Worm (Caenorhabditis elegans): ENCODE data around the gene eor-1.

The eor-1 gene

DNA sequence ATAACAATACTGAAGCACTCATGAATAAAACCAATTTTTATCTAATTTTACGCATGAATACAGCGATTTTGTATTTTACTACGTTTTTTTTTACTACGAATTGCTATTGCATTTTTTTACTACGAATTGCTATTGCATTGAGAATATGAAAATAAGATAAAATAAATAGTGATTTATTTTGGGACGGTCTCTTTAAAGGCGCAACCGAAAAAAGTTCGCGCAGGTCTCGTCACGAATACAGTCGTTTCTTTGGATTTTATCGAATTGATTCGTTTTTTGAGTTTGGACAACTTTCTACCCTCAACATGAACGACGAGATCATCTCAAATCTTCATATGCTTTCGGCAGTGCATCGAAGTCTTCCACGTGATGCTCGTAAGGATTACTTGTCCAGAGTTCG is 47.2 kb downstream of the eor-1 start, which contains the start of gene Y17G9B.4:
TSS of gene Y17G9B.4 (plus strand) at position 306 of the 400 bp plus-strand sequence.
- peak; percentile 9 for TF ChIP-seq unc-130 (GFP tag; optimal IDR thresholded peaks at IDR 0.05)
- peak; percentile 56; the same call in 1 of the 2 replicates for TF ChIP-seq snpc-1.2 (GFP tag; IDR thresholded peaks at IDR 0.05)
- no peak for TF ChIP-seq ceh-32 (tag; optimal IDR thresholded peaks at IDR 0.05; ENCODE audit: poor library complexity)

- TF ChIP-seq snpc-1.2 (GFP tag; IDR thresholded peaks at IDR 0.05) = peak; percentile 97
- TF ChIP-seq T26A8.4 (GFP tag; IDR thresholded peaks at IDR 0.05) = peak; percentile 100
- peak; percentile 99 for TF ChIP-seq pha-4 (GFP tag; IDR thresholded peaks at IDR 0.05)
- peak; percentile 100 for TF ChIP-seq pha-4 (tag; optimal IDR thresholded peaks at IDR 0.05)
- peak; percentile 98 for TF ChIP-seq duxl-1 (tag; optimal IDR thresholded peaks at IDR 0.05; ENCODE audit: poor library complexity)
- peak; percentile 92 for TF ChIP-seq ama-1 (optimal IDR thresholded peaks at IDR 0.05)
- TF ChIP-seq lim-7 (GFP tag; IDR thresholded peaks at IDR 0.05) = peak; percentile 81
- peak; percentile 99 for TF ChIP-seq lin-13 (GFP tag; optimal IDR thresholded peaks at IDR 0.05)
- TF ChIP-seq R02D3.7 (tag; optimal IDR thresholded peaks at IDR 0.05) = peak; percentile 100
- TF ChIP-seq ztf-11 (tag; optimal IDR thresholded peaks at IDR 0.05) = peak; percentile 38
- no peak for TF ChIP-seq Y105C5A.15 (GFP tag; IDR thresholded peaks at IDR 0.05)
- TF ChIP-seq zag-1 (tag; optimal IDR thresholded peaks at IDR 0.05) = peak; percentile 88
- TF ChIP-seq egl-43 (GFP tag; IDR thresholded peaks at IDR 0.05) = peak; percentile 98
- peak; percentile 2 for TF ChIP-seq aly-2 (tag; optimal IDR thresholded peaks at IDR 0.05)
- peak; percentile 97 for TF ChIP-seq Y5F2A.4 (GFP tag; optimal IDR thresholded peaks at IDR 0.05)
- peak; percentile 16 for TF ChIP-seq ceh-62 (tag; optimal IDR thresholded peaks at IDR 0.05)
- TF ChIP-seq lin-39 (tag; optimal IDR thresholded peaks at IDR 0.05) = peak; percentile 91
- peak; percentile 99 for TF ChIP-seq tra-1 (GFP tag; IDR thresholded peaks at IDR 0.05)
- peak; percentile 99 for TF ChIP-seq saeg-2 (GFP tag; IDR thresholded peaks at IDR 0.05)
- peak; percentile 94 for TF ChIP-seq mxl-2 (GFP tag; conservative IDR thresholded peaks at IDR 0.05)
- peak; percentile 97 for TF ChIP-seq D1046.2 (GFP tag; IDR thresholded peaks at IDR 0.05)
- peak; percentile 99 for TF ChIP-seq daf-19 (GFP tag; conservative IDR thresholded peaks at IDR 0.05)
- TF ChIP-seq nhr-48 (tag; optimal IDR thresholded peaks at IDR 0.05) = peak; percentile 97
- TF ChIP-seq unc-130 (GFP tag; optimal IDR thresholded peaks at IDR 0.05) = peak; percentile 98
- TF ChIP-seq daf-12 (tag; optimal IDR thresholded peaks at IDR 0.05) = no peak
- peak; percentile 98 for TF ChIP-seq hlh-30 (tag; optimal IDR thresholded peaks at IDR 0.05; ENCODE audit: insufficient read depth)
- TF ChIP-seq F10B5.3 (tag; optimal IDR thresholded peaks at IDR 0.05) = peak; percentile 96
- TF ChIP-seq snpc-4 (tag; optimal IDR thresholded peaks at IDR 0.05) = peak; percentile 65
- peak; percentile 99 for TF ChIP-seq vab-7 (GFP tag; IDR thresholded peaks at IDR 0.05)
- peak; percentile 100 for TF ChIP-seq hmg-1.1 (GFP tag; IDR thresholded peaks at IDR 0.05)
- peak; percentile 94 for TF ChIP-seq zfp-2 (tag; optimal IDR thresholded peaks at IDR 0.05)
- peak; percentile 35 to 91 for TF ChIP-seq ZK546.5 (tag; optimal IDR thresholded peaks at IDR 0.05)
- peak; percentile 74 for TF ChIP-seq ceh-28 (tag; optimal IDR thresholded peaks at IDR 0.05)
- TF ChIP-seq fkh-10 (GFP tag; optimal IDR thresholded peaks at IDR 0.05) = peak; percentile 100
- peak; percentile 87 for TF ChIP-seq ceh-44 (GFP tag; IDR thresholded peaks at IDR 0.05)
- peak; percentile 93 for TF ChIP-seq cey-2 (tag; optimal IDR thresholded peaks at IDR 0.05; ENCODE audit: borderline replicate concordance, insufficient read depth)
- TF ChIP-seq nhr-237 (tag; optimal IDR thresholded peaks at IDR 0.05) = peak; percentile 86
- peak; percentile 98 for TF ChIP-seq madf-9 (GFP tag; conservative IDR thresholded peaks at IDR 0.05)
- TF ChIP-seq lin-15B (tag; optimal IDR thresholded peaks at IDR 0.05) = peak; percentile 99
- TF ChIP-seq dmd-8 (GFP tag; IDR thresholded peaks at IDR 0.05) = peak; percentile 46; the same call in 1 of the 2 replicates
- TF ChIP-seq nhr-10 (tag; optimal IDR thresholded peaks at IDR 0.05) = peak; percentile 98
- TF ChIP-seq ztf-7 (tag; optimal IDR thresholded peaks at IDR 0.05) = peak; percentile 96
- TF ChIP-seq nhr-11 (tag; optimal IDR thresholded peaks at IDR 0.05) = peak; percentile 100
- peak; percentile 80 for TF ChIP-seq attf-4 (tag; optimal IDR thresholded peaks at IDR 0.05)
- TF ChIP-seq nhr-25 (tag; optimal IDR thresholded peaks at IDR 0.05; ENCODE audit: borderline replicate concordance, insufficient read depth) = peak; percentile 97
- TF ChIP-seq set-16 (GFP tag; IDR thresholded peaks at IDR 0.05) = peak; percentile 36
- peak; percentile 88 for TF ChIP-seq ceh-32 (tag; optimal IDR thresholded peaks at IDR 0.05; ENCODE audit: poor library complexity)
- TF ChIP-seq zip-2 (tag; optimal IDR thresholded peaks at IDR 0.05) = peak; percentile 95
Measured at ce11 chrIV:4749728-4750278, 49.2 kb downstream of the eor-1 start, which contains the start of the genes rpl-20 and Y17G9B.5. Gene rpl-20 (minus strand): TSS chrIV:4749778. Gene Y17G9B.5 (plus strand): TSS chrIV:4750240.

Measured in whole organism, L4 larva.